Worm (Caenorhabditis elegans) whole organism, mixed stage, embryonic: ENCODE measurements around the gene lsm-8.
A peak's percentile ranks its signal among the peaks of the same experiment; 100 is the strongest.

Experiments
- bed-3 ChIP-seq: fragments of 200-800 bp; sonication (Bioruptor generic); optimal IDR thresholded peaks from 3 replicates; lab custom pipeline; 2018; ENCODE audit warnings: mild to moderate bottlenecking, missing genetic modification characterization, moderate library complexity, missing compliant biosample characterization
- blmp-1 ChIP-seq: fragments of 150-350 bp; optimal IDR thresholded peaks from 2 replicates; lab custom pipeline; 2014; ENCODE audit warnings: missing biosample characterization, missing genetic modification characterization
- ceh-39 ChIP-seq: fragments of 150-350 bp; optimal IDR thresholded peaks from 2 replicates; lab custom pipeline; 2014; ENCODE audit warnings: missing biosample characterization, missing genetic modification characterization
- ces-1 ChIP-seq: fragments of 150-350 bp; optimal IDR thresholded peaks from 2 replicates; lab custom pipeline; 2014; ENCODE audit warnings: missing biosample characterization, missing genetic modification reagents, missing genetic modification characterization
- cnd-1 ChIP-seq: fragments of 200-800 bp; sonication (Bioruptor generic); optimal IDR thresholded peaks from 2 replicates; lab custom pipeline; 2018; ENCODE audit warnings: mild to moderate bottlenecking, missing genetic modification characterization, missing compliant biosample characterization
- hlh-1 ChIP-seq: fragments of 150-350 bp; optimal IDR thresholded peaks from 2 replicates; lab custom pipeline; 2014; ENCODE audit warnings: missing biosample characterization, missing genetic modification reagents, missing genetic modification characterization
- lin-13 ChIP-seq: fragments of 150-350 bp; optimal IDR thresholded peaks from 2 replicates; lab custom pipeline; 2014; ENCODE audit warnings: missing biosample characterization, missing genetic modification characterization
- lsy-2 ChIP-seq: fragments of 150-350 bp; optimal IDR thresholded peaks from 2 replicates; lab custom pipeline; 2014; ENCODE audit warnings: missing biosample characterization, missing genetic modification characterization
- mab-5 ChIP-seq: fragments of 150-350 bp; optimal IDR thresholded peaks from 2 replicates; lab custom pipeline; 2014; ENCODE audit warnings: missing biosample characterization, missing genetic modification characterization
- mep-1 ChIP-seq: fragments of 150-350 bp; optimal IDR thresholded peaks from 2 replicates; lab custom pipeline; 2017; ENCODE audit warnings: missing biosample characterization, missing genetic modification reagents, missing genetic modification characterization, inconsistent platforms
- mls-2 ChIP-seq: sonication (generic microtip); optimal IDR thresholded peaks from 2 replicates; lab custom pipeline; 2016; ENCODE audit warnings: mild to moderate bottlenecking, missing genetic modification characterization, moderate library complexity, missing compliant biosample characterization
- nhr-12 ChIP-seq: fragments of 150-350 bp; optimal IDR thresholded peaks from 2 replicates; lab custom pipeline; 2014; ENCODE audit warnings: missing biosample characterization, missing genetic modification characterization
- nhr-2 ChIP-seq: fragments of 150-350 bp; optimal IDR thresholded peaks from 2 replicates; lab custom pipeline; 2014; ENCODE audit warnings: missing biosample characterization, missing genetic modification characterization
- nhr-237 ChIP-seq: fragments of 150-350 bp; optimal IDR thresholded peaks from 2 replicates; lab custom pipeline; 2014; ENCODE audit warnings: missing biosample characterization, missing genetic modification characterization
- nhr-28 ChIP-seq: fragments of 150-350 bp; optimal IDR thresholded peaks from 2 replicates; lab custom pipeline; 2014; ENCODE audit warnings: missing biosample characterization, missing genetic modification characterization
- pha-4 ChIP-seq: fragments of 150-350 bp; optimal IDR thresholded peaks from 2 replicates; lab custom pipeline; 2018; ENCODE audit warnings: missing biosample characterization, missing genetic modification reagents, missing genetic modification characterization
- sem-2 ChIP-seq: fragments of 200-800 bp; sonication (Bioruptor generic); optimal IDR thresholded peaks from 2 replicates; lab custom pipeline; 2018; ENCODE audit warnings: mild to moderate bottlenecking, missing genetic modification characterization, missing compliant biosample characterization
- sptf-1 ChIP-seq: sonication (generic microtip); optimal IDR thresholded peaks from 2 replicates; lab custom pipeline; 2017; ENCODE audit warnings: mild to moderate bottlenecking, missing genetic modification characterization, moderate library complexity, missing compliant biosample characterization
- tbx-8 ChIP-seq: fragments of 200-800 bp; sonication (Bioruptor generic); optimal IDR thresholded peaks from 2 replicates; lab custom pipeline; 2018; ENCODE audit warnings: mild to moderate bottlenecking, missing genetic modification characterization, moderate library complexity, missing compliant biosample characterization
- unc-120 ChIP-seq: sonication (generic microtip); optimal IDR thresholded peaks from 2 replicates; lab custom pipeline; 2017; ENCODE audit warnings: missing genetic modification characterization, missing compliant biosample characterization; ENCODE audit not compliant: poor library complexity, severe bottlenecking
- ztf-11 ChIP-seq: fragments of 150-350 bp; optimal IDR thresholded peaks from 2 replicates; lab custom pipeline; 2014; ENCODE audit warnings: missing biosample characterization, missing genetic modification characterization

Gene lsm-8

DNA sequence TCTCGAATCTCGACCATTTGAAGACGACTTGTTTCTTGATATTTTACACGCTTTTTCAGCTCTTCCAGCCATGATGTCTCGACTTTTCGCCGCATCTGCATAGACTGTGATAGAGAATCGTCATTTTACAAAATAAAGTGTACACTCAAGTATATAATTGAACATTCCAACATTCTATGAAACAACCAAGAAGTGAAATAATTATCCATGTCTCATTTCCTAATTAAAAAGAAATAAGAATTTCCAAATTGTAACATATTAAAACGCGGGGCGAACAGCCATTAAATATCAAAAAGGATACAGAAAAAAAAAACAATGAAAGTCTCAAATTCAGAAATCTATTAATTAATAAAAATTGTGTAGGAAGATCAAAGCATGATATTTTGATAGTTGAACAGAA is 46.7 kb downstream of the lsm-8 start, which contains the start of gene smg-3:
smg-3 (minus strand) TSS at position 101 of the 400 bp plus-strand sequence.
- no peak for TF ChIP-seq sptf-1 (tag; lab: Kevin White, UChicago)
- TF ChIP-seq lsy-2, result no peak
- TF ChIP-seq nhr-28, result no peak
- no peak for TF ChIP-seq cnd-1 (tag; lab: Kevin White, UChicago)

DNA sequence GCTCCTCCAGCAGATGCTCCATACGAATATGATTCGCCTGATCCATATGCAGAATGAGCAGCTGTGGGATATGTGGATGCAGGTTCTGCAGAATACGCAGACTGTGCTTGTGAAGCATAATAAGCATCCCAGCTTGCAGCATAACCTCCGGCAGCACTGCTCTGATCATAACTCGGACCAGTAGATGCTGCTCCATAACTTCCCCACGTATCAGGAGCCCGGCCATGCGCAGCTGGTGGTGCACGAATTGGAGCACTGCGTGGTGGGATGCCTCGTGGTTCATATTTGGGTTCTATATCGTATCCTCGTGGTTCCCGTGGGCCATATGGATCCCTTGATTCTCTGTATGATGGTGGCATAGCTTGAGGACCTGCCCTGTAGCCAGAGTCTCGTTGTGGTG is 47.4 kb downstream of the lsm-8 start:
- no peak for TF ChIP-seq nhr-2
- TF ChIP-seq bed-3 (GFP tag; lab: Kevin White, UChicago), result no peak
- TF ChIP-seq, all 35 proteins: peak for 0

DNA sequence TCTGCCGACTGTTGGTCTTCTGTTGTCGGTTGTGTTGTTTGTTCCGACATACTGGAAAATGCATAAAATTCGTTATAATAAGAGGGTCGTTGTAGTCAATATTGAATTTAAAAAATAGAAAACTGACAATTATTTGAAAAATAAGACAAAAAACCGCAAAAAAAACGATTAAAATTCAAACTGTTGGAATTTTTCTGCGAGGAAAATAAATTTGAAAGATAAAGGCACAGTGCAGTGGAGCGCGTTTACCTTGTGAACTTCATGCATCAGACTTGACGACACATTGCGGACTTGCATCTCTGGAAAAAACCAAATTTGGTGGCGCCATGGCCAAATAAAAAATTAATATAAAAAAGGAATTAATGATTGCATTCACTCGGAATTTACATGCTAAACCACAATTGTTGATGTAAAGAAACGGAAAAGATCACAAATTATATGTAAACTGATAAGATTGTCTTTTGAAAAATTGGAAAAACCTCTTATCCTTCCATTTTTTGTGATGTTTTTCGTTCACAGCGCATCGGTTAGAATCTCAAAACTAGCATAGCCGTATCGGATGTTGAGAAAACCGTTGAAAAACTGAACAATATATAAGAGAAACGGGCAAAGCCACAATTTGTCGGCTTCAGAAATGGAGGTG is 50.3 kb downstream of the lsm-8 start, which contains the start of the genes hrpf-2 and bli-6:
hrpf-2 (minus strand) TSS at position 51 of the 643 bp plus-strand sequence.
bli-6 (plus strand) TSS at position 593 of the 643 bp plus-strand sequence.
- TF ChIP-seq nhr-237, result peak; percentile 61
- TF ChIP-seq lsy-2, result peak; percentile 78
- TF ChIP-seq tbx-8 (GFP tag; lab: Kevin White, UChicago), result no peak
- TF ChIP-seq ceh-39, result peak; percentile 4
- peak; percentile 85 for TF ChIP-seq unc-120
- peak; percentile 76 for TF ChIP-seq mep-1 (tag; lab: Kevin White, UChicago)
- no peak for TF ChIP-seq mab-5 (tag; lab: Kevin White, UChicago)
- no peak for TF ChIP-seq lin-13
- peak; percentile 35 for TF ChIP-seq pha-4 (tag; lab: Kevin White, UChicago)
- TF ChIP-seq ces-1 (GFP tag; lab: Kevin White, UChicago), result peak; percentile 70
- peak; percentile 1 for TF ChIP-seq hlh-1 (tag; lab: Kevin White, UChicago)

DNA sequence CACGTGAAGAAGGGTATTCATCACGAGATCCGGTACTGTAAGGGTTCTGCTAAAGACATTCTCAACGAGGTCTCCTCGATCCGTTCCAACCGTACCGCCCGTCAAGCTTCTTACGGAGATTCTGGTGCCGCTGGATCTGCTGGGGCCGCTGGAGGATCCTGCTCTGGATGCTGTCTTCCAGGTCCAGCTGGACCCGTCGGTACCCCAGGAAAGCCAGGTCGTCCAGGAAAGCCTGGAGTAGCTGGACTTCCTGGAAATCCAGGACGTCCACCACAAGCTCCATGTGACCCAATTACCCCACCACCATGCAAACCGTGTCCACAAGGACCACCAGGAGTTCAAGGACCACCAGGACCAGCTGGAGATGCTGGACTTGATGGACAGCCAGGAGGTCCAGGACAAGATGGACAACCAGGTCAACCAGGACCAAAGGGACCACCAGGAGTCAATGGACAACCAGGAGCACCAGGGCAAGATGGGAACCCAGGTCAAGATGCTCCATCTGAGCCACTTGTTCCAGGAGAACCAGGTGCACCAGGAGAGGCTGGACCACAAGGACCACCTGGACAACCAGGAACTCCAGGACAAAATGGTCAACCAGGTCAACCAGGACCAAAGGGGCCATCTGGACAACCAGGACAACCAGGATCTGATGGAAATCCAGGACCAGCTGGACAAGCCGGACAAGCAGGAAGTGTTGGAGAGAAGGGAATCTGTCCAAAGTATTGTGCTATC is 51.2 kb downstream of the lsm-8 start:
- no peak for TF ChIP-seq nhr-28
- no peak for TF ChIP-seq blmp-1 (tag; lab: Kevin White, UChicago)
- TF ChIP-seq ces-1 (GFP tag; lab: Kevin White, UChicago), result no peak
- no peak for TF ChIP-seq lsy-2
- TF ChIP-seq sem-2, result no peak
- no peak for TF ChIP-seq cnd-1 (tag; lab: Kevin White, UChicago)

DNA sequence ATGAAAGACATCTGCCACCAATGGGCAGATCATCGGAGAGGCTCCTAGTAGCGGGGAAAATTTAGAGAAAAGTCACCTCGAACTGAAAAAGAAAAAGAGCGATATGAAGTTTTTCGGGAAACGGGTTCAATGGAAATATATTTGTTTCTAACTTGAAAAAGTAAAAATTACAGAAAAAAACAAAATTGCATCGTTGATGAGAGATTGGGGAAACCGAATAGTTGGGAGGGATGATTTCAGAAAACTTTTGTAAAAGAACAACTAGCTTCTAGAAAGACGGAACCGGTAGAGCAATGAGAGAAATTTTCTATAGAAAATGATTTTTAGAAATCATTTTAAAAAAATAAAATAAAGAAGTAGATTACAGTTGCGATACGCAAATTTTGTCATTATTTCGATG is 52.1 kb downstream of the lsm-8 start:
- TF ChIP-seq ztf-11 (no peak), nhr-12 (no peak), cnd-1 (tag; lab: Kevin White, UChicago) (no peak), lsy-2 (no peak), mab-5 (tag; lab: Kevin White, UChicago) (no peak), unc-120 (no peak), nhr-2 (no peak), mep-1 (tag; lab: Kevin White, UChicago) (no peak), mls-2 (tag; lab: Kevin White, UChicago) (no peak), pha-4 (tag; lab: Kevin White, UChicago) (no peak)
